Worm (Caenorhabditis elegans): ENCODE measurements around the gene Y51A2D.8.

Gene Y51A2D.8

ce11 chrV:18556488-18556887, 2.8 kb upstream of the Y51A2D.8 start, which contains the start of the genes ttr-24 and ttr-25:
TSS of gene ttr-24 (minus strand) at chrV:18556643.
TSS of gene ttr-25 (plus strand) at chrV:18556714.
- TF ChIP-seq zag-1 (tag; optimal IDR thresholded peaks at IDR 0.05), result no peak
- no peak for TF ChIP-seq aly-2 (tag; optimal IDR thresholded peaks at IDR 0.05)
- no peak for TF ChIP-seq ama-1 (optimal IDR thresholded peaks at IDR 0.05)
- TF ChIP-seq nhr-10 (tag; optimal IDR thresholded peaks at IDR 0.05), result no peak
- no peak for TF ChIP-seq nhr-12 (tag; optimal IDR thresholded peaks at IDR 0.05)
- no peak for TF ChIP-seq ztf-11 (tag; optimal IDR thresholded peaks at IDR 0.05)
- TF ChIP-seq ztf-4 (tag; optimal IDR thresholded peaks at IDR 0.05), result no peak
- TF ChIP-seq ceh-16 (tag; optimal IDR thresholded peaks at IDR 0.05), result no peak
- no peak for TF ChIP-seq nhr-237 (tag; optimal IDR thresholded peaks at IDR 0.05)
- no peak for TF ChIP-seq ceh-82 (tag; optimal IDR thresholded peaks at IDR 0.05)
- TF ChIP-seq unc-62 (GFP tag; optimal IDR thresholded peaks at IDR 0.05), result no peak
- TF ChIP-seq nhr-23 (tag; optimal IDR thresholded peaks at IDR 0.05), result no peak
- TF ChIP-seq lin-13 (GFP tag; optimal IDR thresholded peaks at IDR 0.05), result no peak
- no peak for TF ChIP-seq elt-3 (tag; optimal IDR thresholded peaks at IDR 0.05)
- TF ChIP-seq sma-9 (GFP tag; optimal IDR thresholded peaks at IDR 0.05), result no peak
- TF ChIP-seq sma-9 (tag; optimal IDR thresholded peaks at IDR 0.05), result no peak

ce11 chrV:18536015-18536414, 17.6 kb downstream of the Y51A2D.8 start:
- TF ChIP-seq zag-1 (tag; optimal IDR thresholded peaks at IDR 0.05) (no peak), nhr-21 (tag; optimal IDR thresholded peaks at IDR 0.05) (no peak), nhr-12 (tag; optimal IDR thresholded peaks at IDR 0.05) (no peak), nhr-6 (tag; optimal IDR thresholded peaks at IDR 0.05) (no peak), ZK546.5 (tag; optimal IDR thresholded peaks at IDR 0.05) (no peak), nhr-237 (tag; optimal IDR thresholded peaks at IDR 0.05) (no peak), sma-9 (GFP tag; optimal IDR thresholded peaks at IDR 0.05) (no peak), sma-9 (tag; optimal IDR thresholded peaks at IDR 0.05) (no peak), nhr-23 (tag; optimal IDR thresholded peaks at IDR 0.05) (no peak), ztf-4 (tag; optimal IDR thresholded peaks at IDR 0.05) (no peak), nhr-77 (tag; optimal IDR thresholded peaks at IDR 0.05) (no peak), ztf-1 (GFP tag; conservative IDR thresholded peaks at IDR 0.05) (no peak), sma-3 (GFP tag; optimal IDR thresholded peaks at IDR 0.05) (no peak), aly-2 (tag; optimal IDR thresholded peaks at IDR 0.05) (no peak), mab-5 (tag; optimal IDR thresholded peaks at IDR 0.05) (no peak)

ce11 chrV:18533606-18534005, 20.0 kb downstream of the Y51A2D.8 start, which contains the start of gene ints-5:
TSS of gene ints-5 (plus strand) at chrV:18533953.
- peak; percentile 65 for TF ChIP-seq R02D3.7 (tag; optimal IDR thresholded peaks at IDR 0.05)
- no peak for TF ChIP-seq lin-39 (tag; optimal IDR thresholded peaks at IDR 0.05)
- TF ChIP-seq egl-27 (tag; optimal IDR thresholded peaks at IDR 0.05), result no peak
- TF ChIP-seq unc-55 (GFP tag; optimal IDR thresholded peaks at IDR 0.05), result peak; percentile 71
- no peak for TF ChIP-seq dmd-4 (tag; optimal IDR thresholded peaks at IDR 0.05)
- TF ChIP-seq fos-1 (tag; optimal IDR thresholded peaks at IDR 0.05), result no peak
- no peak for TF ChIP-seq crh-2 (tag; optimal IDR thresholded peaks at IDR 0.05)
- no peak for TF ChIP-seq ceh-82 (tag; optimal IDR thresholded peaks at IDR 0.05)
- no peak for TF ChIP-seq blmp-1 (tag; optimal IDR thresholded peaks at IDR 0.05; ENCODE audit: insufficient read depth)
- no peak for TF ChIP-seq skn-1 (tag; optimal IDR thresholded peaks at IDR 0.05)
- no peak for TF ChIP-seq nhr-77 (tag; optimal IDR thresholded peaks at IDR 0.05)
- no peak for TF ChIP-seq ceh-16 (tag; optimal IDR thresholded peaks at IDR 0.05)
- TF ChIP-seq nhr-25 (tag; optimal IDR thresholded peaks at IDR 0.05), result no peak
- no peak for TF ChIP-seq zag-1 (tag; optimal IDR thresholded peaks at IDR 0.05)
- TF ChIP-seq nhr-23 (tag; optimal IDR thresholded peaks at IDR 0.05), result no peak
- no peak for TF ChIP-seq ztf-11 (tag; optimal IDR thresholded peaks at IDR 0.05)
- no peak for TF ChIP-seq nhr-11 (tag; optimal IDR thresholded peaks at IDR 0.05)
- TF ChIP-seq gmeb-1 (tag; optimal IDR thresholded peaks at IDR 0.05), result peak; percentile 63
- TF ChIP-seq nhr-6 (tag; optimal IDR thresholded peaks at IDR 0.05), result peak; percentile 17
- TF ChIP-seq nhr-12 (tag; optimal IDR thresholded peaks at IDR 0.05), result no peak
- TF ChIP-seq F13H6.1 (tag; optimal IDR thresholded peaks at IDR 0.05), result peak; percentile 2
- no peak for TF ChIP-seq mbf-1 (tag; optimal IDR thresholded peaks at IDR 0.05)
- TF ChIP-seq ztf-1 (GFP tag; conservative IDR thresholded peaks at IDR 0.05), result no peak
- TF ChIP-seq aly-2 (tag; optimal IDR thresholded peaks at IDR 0.05), result no peak
- TF ChIP-seq peb-1 (tag; optimal IDR thresholded peaks at IDR 0.05), result no peak
- TF ChIP-seq unc-39 (tag; optimal IDR thresholded peaks at IDR 0.05), result no peak
- peak; percentile 27 for TF ChIP-seq lin-11 (tag; optimal IDR thresholded peaks at IDR 0.05)
- no peak for TF ChIP-seq mdl-1 (tag; optimal IDR thresholded peaks at IDR 0.05)
- TF ChIP-seq ama-1 (optimal IDR thresholded peaks at IDR 0.05), result no peak
- peak; percentile 6 for TF ChIP-seq nhr-21 (tag; optimal IDR thresholded peaks at IDR 0.05)
- peak; percentile 30 for TF ChIP-seq nhr-129 (tag; optimal IDR thresholded peaks at IDR 0.05)
- TF ChIP-seq sma-3 (GFP tag; optimal IDR thresholded peaks at IDR 0.05), result peak; percentile 45
- no peak for TF ChIP-seq sem-4 (tag; optimal IDR thresholded peaks at IDR 0.05)
- TF ChIP-seq C34F6.9 (tag; optimal IDR thresholded peaks at IDR 0.05), result peak; percentile 61
- TF ChIP-seq nhr-237 (tag; optimal IDR thresholded peaks at IDR 0.05), result no peak
- peak; percentile 20 to 70 for TF ChIP-seq lsy-2 (tag; optimal IDR thresholded peaks at IDR 0.05)
- no peak for TF ChIP-seq mab-5 (tag; optimal IDR thresholded peaks at IDR 0.05)
- peak; percentile 61 for TF ChIP-seq lin-13 (GFP tag; optimal IDR thresholded peaks at IDR 0.05)
- peak; percentile 42 for TF ChIP-seq snpc-4 (tag; optimal IDR thresholded peaks at IDR 0.05)
- TF ChIP-seq ztf-4 (tag; optimal IDR thresholded peaks at IDR 0.05), result no peak
- TF ChIP-seq sma-9 (GFP tag; optimal IDR thresholded peaks at IDR 0.05), result no peak
- no peak for TF ChIP-seq sma-9 (tag; optimal IDR thresholded peaks at IDR 0.05)
- no peak for TF ChIP-seq unc-62 (GFP tag; optimal IDR thresholded peaks at IDR 0.05)
- no peak for TF ChIP-seq elt-1 (tag; optimal IDR thresholded peaks at IDR 0.05)
- no peak for TF ChIP-seq ZK546.5 (tag; optimal IDR thresholded peaks at IDR 0.05)
- TF ChIP-seq nhr-10 (tag; optimal IDR thresholded peaks at IDR 0.05), result no peak
